Worm (Caenorhabditis elegans): Measurements from ENCODE around the gene C18A11.1.

The C18A11.1 gene

DNA sequence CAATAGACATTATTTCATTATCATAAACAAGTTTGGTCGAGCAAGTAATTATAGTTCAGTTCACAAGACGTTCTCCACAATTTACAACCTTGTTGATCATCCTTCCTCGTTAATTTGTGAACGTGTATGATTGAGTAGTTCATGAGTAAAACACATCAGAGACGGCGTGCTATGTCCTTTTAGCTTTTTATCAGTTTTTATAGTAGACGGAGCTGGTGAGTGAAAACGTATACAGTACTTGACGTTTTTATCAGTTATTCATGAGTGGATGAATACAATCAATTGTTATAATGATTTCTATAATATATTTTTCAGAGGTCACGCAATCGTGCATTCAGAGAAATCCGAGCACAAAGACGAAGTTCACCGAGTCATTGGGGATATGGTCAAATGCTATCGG lies 9.8 kb downstream of the C18A11.1 start:
- TF ChIP-seq flt-1 (GFP tag; IDR thresholded peaks at IDR 0.05) (no peak), B0310.2 (tag; optimal IDR thresholded peaks at IDR 0.05) (no peak), aly-1 (tag; optimal IDR thresholded peaks at IDR 0.05) (no peak), sea-1 (GFP tag; conservative IDR thresholded peaks at IDR 0.05) (no peak), tbx-11 (GFP tag; IDR thresholded peaks at IDR 0.05) (no peak), ets-7 (tag; optimal IDR thresholded peaks at IDR 0.05) (no peak), pes-1 (GFP tag; IDR thresholded peaks at IDR 0.05) (no peak), scrt-1 (GFP tag; IDR thresholded peaks at IDR 0.05) (no peak), tbx-37 (GFP tag; conservative IDR thresholded peaks at IDR 0.05) (no peak)

- TF ChIP-seq tra-4 (tag; optimal IDR thresholded peaks at IDR 0.05), result no peak
- no peak for TF ChIP-seq ceh-13 (GFP tag; optimal IDR thresholded peaks at IDR 0.05)
- no peak for TF ChIP-seq hnd-1 (tag; optimal IDR thresholded peaks at IDR 0.05)
- TF ChIP-seq hmg-4 (GFP tag; optimal IDR thresholded peaks at IDR 0.05), result no peak
- TF ChIP-seq scrt-1 (GFP tag; IDR thresholded peaks at IDR 0.05), result no peak
- TF ChIP-seq flt-1 (GFP tag; IDR thresholded peaks at IDR 0.05), result no peak
- no peak for TF ChIP-seq sea-1 (GFP tag; conservative IDR thresholded peaks at IDR 0.05)
- no peak for TF ChIP-seq ets-7 (tag; optimal IDR thresholded peaks at IDR 0.05)
- TF ChIP-seq ceh-36 (tag; optimal IDR thresholded peaks at IDR 0.05), result no peak
- TF ChIP-seq tbx-37 (GFP tag; conservative IDR thresholded peaks at IDR 0.05), result no peak
- TF ChIP-seq B0310.2 (tag; optimal IDR thresholded peaks at IDR 0.05), result no peak
- no peak for TF ChIP-seq aly-1 (tag; optimal IDR thresholded peaks at IDR 0.05)
- TF ChIP-seq F13C5.2 (tag; optimal IDR thresholded peaks at IDR 0.05), result no peak
- TF ChIP-seq pes-1 (GFP tag; IDR thresholded peaks at IDR 0.05), result no peak
- no peak for TF ChIP-seq tbx-11 (GFP tag; IDR thresholded peaks at IDR 0.05)
- no peak for TF ChIP-seq hmbx-1 (tag; optimal IDR thresholded peaks at IDR 0.05)
- TF ChIP-seq ama-1 (optimal IDR thresholded peaks at IDR 0.05), result no peak
Measured at ce11 chrX:8082703-8083102, 13.6 kb downstream of the C18A11.1 start.

DNA sequence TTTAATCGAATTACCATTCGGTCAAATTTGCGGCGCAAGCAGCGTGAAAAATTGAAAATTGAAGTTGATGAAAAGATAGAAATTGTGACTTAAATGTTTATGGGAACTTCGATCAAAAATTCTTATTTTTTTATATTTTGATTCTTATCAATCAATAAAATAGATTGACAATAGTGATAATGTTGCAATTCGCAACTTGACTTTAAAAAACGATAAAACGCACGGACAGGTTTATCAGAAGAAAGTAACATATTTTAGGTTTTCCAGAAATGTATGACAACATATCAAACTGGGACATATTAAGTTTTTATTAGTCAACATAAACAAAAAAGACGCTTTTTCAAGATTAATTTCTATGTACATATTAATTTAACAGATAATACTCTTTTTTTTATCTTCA lies 14.2 kb downstream of the C18A11.1 start:
- TF ChIP-seq hmg-4 (GFP tag; optimal IDR thresholded peaks at IDR 0.05) (no peak), tbx-11 (GFP tag; IDR thresholded peaks at IDR 0.05) (no peak), F13C5.2 (tag; optimal IDR thresholded peaks at IDR 0.05) (no peak), aly-1 (tag; optimal IDR thresholded peaks at IDR 0.05) (no peak), tbx-37 (GFP tag; conservative IDR thresholded peaks at IDR 0.05) (no peak), flt-1 (GFP tag; IDR thresholded peaks at IDR 0.05) (no peak), ets-7 (tag; optimal IDR thresholded peaks at IDR 0.05) (no peak), hmbx-1 (tag; optimal IDR thresholded peaks at IDR 0.05) (no peak), pes-1 (GFP tag; IDR thresholded peaks at IDR 0.05) (no peak), tra-4 (tag; optimal IDR thresholded peaks at IDR 0.05) (no peak), ceh-13 (GFP tag; optimal IDR thresholded peaks at IDR 0.05) (no peak)

DNA sequence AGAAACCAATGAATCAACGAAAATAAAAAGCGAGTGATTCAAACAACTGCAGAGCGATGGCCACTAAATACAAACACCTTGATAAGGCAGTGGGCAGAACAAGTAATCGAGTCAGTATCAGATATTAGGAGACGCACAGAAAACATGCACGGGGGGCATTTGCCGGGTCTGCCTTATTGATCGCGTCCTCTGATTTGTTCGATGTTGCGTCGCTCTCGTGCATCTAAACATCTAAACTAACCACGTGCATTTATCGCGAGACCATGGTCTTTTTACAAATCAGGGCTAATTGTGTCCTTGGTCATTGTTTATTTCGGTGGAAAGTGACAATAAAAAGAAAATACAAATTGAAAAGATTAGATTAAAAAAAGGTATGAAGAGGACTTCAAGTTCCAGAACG lies 14.8 kb downstream of the C18A11.1 start, which contains the start of gene K07E3.4:
K07E3.4 (minus strand) TSS at position 100 of the 400 bp plus-strand sequence.
- TF ChIP-seq F13C5.2 (tag; optimal IDR thresholded peaks at IDR 0.05) (no peak), tra-4 (tag; optimal IDR thresholded peaks at IDR 0.05) (no peak), hmg-4 (GFP tag; optimal IDR thresholded peaks at IDR 0.05) (no peak), flt-1 (GFP tag; IDR thresholded peaks at IDR 0.05) (no peak), tbx-11 (GFP tag; IDR thresholded peaks at IDR 0.05) (no peak), ceh-13 (GFP tag; optimal IDR thresholded peaks at IDR 0.05) (no peak), aly-1 (tag; optimal IDR thresholded peaks at IDR 0.05) (no peak), B0310.2 (tag; optimal IDR thresholded peaks at IDR 0.05) (no peak), pes-1 (GFP tag; IDR thresholded peaks at IDR 0.05) (no peak), hnd-1 (tag; optimal IDR thresholded peaks at IDR 0.05) (no peak), scrt-1 (GFP tag; IDR thresholded peaks at IDR 0.05) (no peak), ets-7 (tag; optimal IDR thresholded peaks at IDR 0.05) (no peak), tbx-37 (GFP tag; conservative IDR thresholded peaks at IDR 0.05) (no peak), hmbx-1 (tag; optimal IDR thresholded peaks at IDR 0.05) (no peak), sea-1 (GFP tag; conservative IDR thresholded peaks at IDR 0.05) (no peak)

DNA sequence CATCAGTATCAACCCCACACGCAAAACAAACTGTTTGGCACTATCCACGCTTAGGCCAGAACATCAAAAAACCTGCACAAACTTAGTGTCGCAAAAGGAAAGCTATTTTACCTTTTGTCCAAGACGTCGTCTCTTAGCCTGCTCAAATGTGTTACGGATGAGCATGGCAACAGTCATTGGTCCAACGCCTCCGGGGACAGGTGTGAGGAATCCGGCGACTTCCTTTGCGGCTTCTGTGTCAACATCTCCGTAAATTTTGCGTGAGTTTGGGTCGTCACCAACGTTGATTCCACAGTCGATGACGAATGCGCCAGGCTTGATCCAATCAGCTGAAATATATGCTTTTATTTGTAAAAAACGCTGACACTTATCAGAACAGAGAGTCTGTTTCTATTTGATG lies 15.5 kb downstream of the C18A11.1 start:
- TF ChIP-seq tbx-11 (GFP tag; IDR thresholded peaks at IDR 0.05) (no peak), sea-1 (GFP tag; conservative IDR thresholded peaks at IDR 0.05) (no peak), hmg-4 (GFP tag; optimal IDR thresholded peaks at IDR 0.05) (no peak), aly-1 (tag; optimal IDR thresholded peaks at IDR 0.05) (no peak), ceh-36 (tag; optimal IDR thresholded peaks at IDR 0.05) (no peak), B0310.2 (tag; optimal IDR thresholded peaks at IDR 0.05) (no peak)

- TF ChIP-seq sea-1 (GFP tag; conservative IDR thresholded peaks at IDR 0.05) (no peak), pes-1 (GFP tag; IDR thresholded peaks at IDR 0.05) (no peak), F13C5.2 (tag; optimal IDR thresholded peaks at IDR 0.05) (no peak), flt-1 (GFP tag; IDR thresholded peaks at IDR 0.05) (no peak), aly-1 (tag; optimal IDR thresholded peaks at IDR 0.05) (no peak), tra-4 (tag; optimal IDR thresholded peaks at IDR 0.05) (no peak), tbx-37 (GFP tag; conservative IDR thresholded peaks at IDR 0.05) (no peak), hmg-4 (GFP tag; optimal IDR thresholded peaks at IDR 0.05) (no peak), B0310.2 (tag; optimal IDR thresholded peaks at IDR 0.05) (no peak), ceh-13 (GFP tag; optimal IDR thresholded peaks at IDR 0.05) (no peak), scrt-1 (GFP tag; IDR thresholded peaks at IDR 0.05) (no peak)
Measured at ce11 chrX:8086450-8086724, 17.3 kb downstream of the C18A11.1 start, which contains the start of gene dao-3. dao-3 (minus strand) TSS chrX:8086550.

ce11 chrX:8086725-8087641 lies 17.9 kb downstream of the C18A11.1 start:
- TF ChIP-seq sea-1 (GFP tag; conservative IDR thresholded peaks at IDR 0.05) (no peak), ama-1 (optimal IDR thresholded peaks at IDR 0.05) (no peak), tbx-11 (GFP tag; IDR thresholded peaks at IDR 0.05) (no peak), tra-4 (tag; optimal IDR thresholded peaks at IDR 0.05) (no peak), B0310.2 (tag; optimal IDR thresholded peaks at IDR 0.05) (no peak), hmbx-1 (tag; optimal IDR thresholded peaks at IDR 0.05) (no peak), ets-7 (tag; optimal IDR thresholded peaks at IDR 0.05) (no peak), flt-1 (GFP tag; IDR thresholded peaks at IDR 0.05) (no peak), scrt-1 (GFP tag; IDR thresholded peaks at IDR 0.05) (no peak)
